Fruit fly (Drosophila melanogaster): Measurements from ENCODE around the gene Polr2B.

Polr2B gene

DNA sequence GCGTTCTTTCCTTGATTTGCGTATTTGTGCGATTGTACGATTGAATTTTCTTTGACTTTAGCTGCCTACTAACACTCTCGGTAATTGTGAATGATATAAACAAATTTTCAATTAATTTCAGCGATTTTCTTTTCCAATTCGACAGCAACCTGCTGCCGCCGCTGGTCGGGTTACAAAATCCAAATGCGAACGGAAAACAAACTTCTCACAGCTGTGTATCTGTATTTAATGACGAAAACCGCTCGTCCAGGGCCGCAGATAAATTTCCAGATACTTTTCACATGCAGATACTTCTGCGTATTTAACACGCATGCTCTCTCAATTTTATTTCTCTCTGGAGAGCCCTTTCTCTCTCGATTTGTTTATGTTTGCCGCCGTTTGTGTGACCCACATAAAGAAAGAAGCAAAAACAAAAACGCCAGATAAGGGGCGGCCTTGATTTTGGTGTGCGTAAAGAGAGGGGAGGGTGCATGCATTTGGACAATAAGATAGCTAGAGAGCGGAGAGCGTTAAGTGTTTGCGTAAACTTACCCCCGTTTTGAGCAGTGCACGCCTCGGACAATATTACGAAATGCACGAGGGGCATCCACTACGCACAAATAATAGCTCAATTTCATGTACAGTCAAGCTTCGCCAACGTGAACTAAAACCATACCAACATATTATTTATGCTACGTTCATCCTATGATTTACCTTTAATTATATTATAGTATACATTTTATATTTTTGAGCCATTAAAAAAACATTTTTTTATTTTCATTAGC lies 17.3 kb upstream of the Polr2B start, which contains the start of gene CG12402 (continued):
- peak; percentile 29; the same call in 1 of the 2 replicates for TF ChIP-seq hbn (GFP tag; IDR thresholded peaks at IDR 0.05; ENCODE audit: partially characterized antibody)
- peak; percentile 71 for TF ChIP-seq Hsf (GFP tag; optimal IDR thresholded peaks at IDR 0.05)
- TF ChIP-seq dpn (GFP tag; optimal IDR thresholded peaks at IDR 0.05) = peak; percentile 73 to 86
- no peak for TF ChIP-seq usp (GFP tag; optimal IDR thresholded peaks at IDR 0.05)
- no peak for TF ChIP-seq vnd (GFP tag; IDR thresholded peaks at IDR 0.05; ENCODE audit: partially characterized antibody)
- no peak for TF ChIP-seq CG2129 (GFP tag; IDR thresholded peaks at IDR 0.05; ENCODE audit: partially characterized antibody)
- TF ChIP-seq sc (optimal IDR thresholded peaks at IDR 0.05) = no peak
- peak; percentile 68 for TF ChIP-seq sc (GFP tag; optimal IDR thresholded peaks at IDR 0.05)
- peak; percentile 46 for TF ChIP-seq Camta (GFP tag; optimal IDR thresholded peaks at IDR 0.05)
- peak; percentile 66 for TF ChIP-seq CG3407 (GFP tag; optimal IDR thresholded peaks at IDR 0.05)
- peak; percentile 17; the same call in 1 of the 2 replicates for TF ChIP-seq tna (GFP tag; IDR thresholded peaks at IDR 0.05; ENCODE audit: partially characterized antibody)
- peak; percentile 37 for TF ChIP-seq CG8944 (GFP tag; optimal IDR thresholded peaks at IDR 0.05)
- peak; percentile 76 for TF ChIP-seq kay (GFP tag; optimal IDR thresholded peaks at IDR 0.05)
- TF ChIP-seq dati (GFP tag; IDR thresholded peaks at IDR 0.05) = peak; percentile 76
- peak; percentile 59 to 60 for TF ChIP-seq chif (GFP tag; optimal IDR thresholded peaks at IDR 0.05)
- peak; percentile 81 for TF ChIP-seq CG3065 (GFP tag; optimal IDR thresholded peaks at IDR 0.05)
- no peak for TF ChIP-seq CG14860 (GFP tag; IDR thresholded peaks at IDR 0.05; ENCODE audit: partially characterized antibody)
- no peak for TF ChIP-seq prd (optimal IDR thresholded peaks at IDR 0.05)
- TF ChIP-seq prd (GFP tag; IDR thresholded peaks at IDR 0.05) = peak; percentile 84
- peak; percentile 57 for TF ChIP-seq Nf-YB (GFP tag; optimal IDR thresholded peaks at IDR 0.05)
- peak; percentile 70 for TF ChIP-seq oc (tag; optimal IDR thresholded peaks at IDR 0.05)
- peak; percentile 68 for TF ChIP-seq E2f2 (GFP tag; IDR thresholded peaks at IDR 0.05)
- TF ChIP-seq ato (GFP tag; IDR thresholded peaks at IDR 0.05; ENCODE audit: partially characterized antibody) = no peak
- TF ChIP-seq kah (GFP tag; optimal IDR thresholded peaks at IDR 0.05) = peak; percentile 81
- peak; percentile 57 for TF ChIP-seq CG31365 (tag; optimal IDR thresholded peaks at IDR 0.05)
- peak; percentile 61 for TF ChIP-seq CG10959 (GFP tag; IDR thresholded peaks at IDR 0.05)
- TF ChIP-seq Dll (GFP tag; IDR thresholded peaks at IDR 0.05; ENCODE audit: partially characterized antibody) = peak; percentile 67; the same call in 3 of the 4 replicates
- peak; percentile 57 for TF ChIP-seq repo (GFP tag; optimal IDR thresholded peaks at IDR 0.05)
- peak; percentile 54 for TF ChIP-seq Bdp1 (GFP tag; optimal IDR thresholded peaks at IDR 0.05)
- TF ChIP-seq C15 (GFP tag; IDR thresholded peaks at IDR 0.05) = 0 out of 3 replicates have a peak, but pooled peaks have one; percentile 32
- TF ChIP-seq Adf1 (GFP tag; IDR thresholded peaks at IDR 0.05) = peak; percentile 27
- TF ChIP-seq CG11504 (tag; optimal IDR thresholded peaks at IDR 0.05) = peak; percentile 91
- peak; percentile 77 for TF ChIP-seq HLH3B (GFP tag; IDR thresholded peaks at IDR 0.05)
- TF ChIP-seq E2f1 (GFP tag; IDR thresholded peaks at IDR 0.05) = peak; percentile 87
- TF ChIP-seq Lim3 (GFP tag; IDR thresholded peaks at IDR 0.05) = peak; percentile 34; the same call in 1 of the 2 replicates
- no peak for TF ChIP-seq Lpt (GFP tag; optimal IDR thresholded peaks at IDR 0.05)
- peak; percentile 80 for TF ChIP-seq CG1602 (GFP tag; optimal IDR thresholded peaks at IDR 0.05)
- peak; percentile 71 for TF ChIP-seq CG4707 (GFP tag; optimal IDR thresholded peaks at IDR 0.05)
- no peak for TF ChIP-seq YL-1 (GFP tag; optimal IDR thresholded peaks at IDR 0.05)
- TF ChIP-seq z (GFP tag; IDR thresholded peaks at IDR 0.05) = peak; percentile 62; the same call in 2 of the 3 replicates
- TF ChIP-seq CG17186 (GFP tag; optimal IDR thresholded peaks at IDR 0.05) = peak; percentile 50
- TF ChIP-seq jigr1 (GFP tag; IDR thresholded peaks at IDR 0.05) = no peak
- peak; percentile 49 for TF ChIP-seq CG7928 (GFP tag; optimal IDR thresholded peaks at IDR 0.05)
- TF ChIP-seq CG13424 (tag; optimal IDR thresholded peaks at IDR 0.05) = peak; percentile 84
- TF ChIP-seq Aef1 (GFP tag; IDR thresholded peaks at IDR 0.05) = peak; percentile 84
- no peak for TF ChIP-seq Neu2 (GFP tag; optimal IDR thresholded peaks at IDR 0.05; ENCODE audit: borderline replicate concordance)
- peak; percentile 72 for TF ChIP-seq sug (tag; optimal IDR thresholded peaks at IDR 0.05)
- TF ChIP-seq seq (GFP tag; IDR thresholded peaks at IDR 0.05) = peak; percentile 92
- TF ChIP-seq CG12071 (GFP tag; optimal IDR thresholded peaks at IDR 0.05) = peak; percentile 81

Data from whole organism, embryonic.